Worm (Caenorhabditis elegans) whole organism, late embryonic: ENCODE results near the gene T25B9.2.
A peak's percentile ranks its signal among the peaks of the same experiment; 100 is the strongest.

Experiments
- C08G9.2 ChIP-seq: sonication (generic microtip); optimal IDR thresholded peaks from 2 replicates; lab custom pipeline; 2016; ENCODE audit warnings: mild to moderate bottlenecking, missing genetic modification characterization, moderate library complexity, missing compliant biosample characterization
- C38D4.7 ChIP-seq: fragments of 200-800 bp; sonication (Bioruptor generic); optimal IDR thresholded peaks from 2 replicates; lab custom pipeline; 2018; ENCODE audit warnings: mild to moderate bottlenecking, missing genetic modification characterization, moderate library complexity, missing compliant biosample characterization
- K02D7.2 ChIP-seq: sonication (generic microtip); optimal IDR thresholded peaks from 2 replicates; lab custom pipeline; 2017; ENCODE audit warnings: mild to moderate bottlenecking, missing genetic modification characterization, missing compliant biosample characterization
- T23F11.4 ChIP-seq: fragments of 200-800 bp; sonication (Bioruptor generic); optimal IDR thresholded peaks from 2 replicates; lab custom pipeline; 2018; ENCODE audit warnings: mild to moderate bottlenecking, missing genetic modification characterization, missing compliant biosample characterization
- ahr-1 ChIP-seq: sonication (generic microtip); optimal IDR thresholded peaks from 2 replicates; lab custom pipeline; 2016; ENCODE audit warnings: missing genetic modification characterization, missing compliant biosample characterization
- ceh-18 ChIP-seq: sonication (generic microtip); optimal IDR thresholded peaks from 2 replicates; lab custom pipeline; 2016; ENCODE audit warnings: missing genetic modification characterization, missing compliant biosample characterization
- ceh-19 ChIP-seq: fragments of 200-800 bp; sonication (Bioruptor generic); optimal IDR thresholded peaks from 2 replicates; lab custom pipeline; 2018; ENCODE audit warnings: mild to moderate bottlenecking, missing genetic modification characterization, missing compliant biosample characterization
- ceh-22 ChIP-seq: sonication (generic microtip); optimal IDR thresholded peaks from 2 replicates; lab custom pipeline; 2017; ENCODE audit warnings: missing biosample characterization, missing genetic modification characterization
- ceh-45 ChIP-seq: fragments of 200-800 bp; sonication (Bioruptor generic); IDR thresholded peaks from 2 replicates; pipeline ENCODE4 v1.3.6; 2022; ENCODE audit warnings: missing genetic modification reagents, missing genetic modification characterization, missing compliant biosample characterization
- ceh-48 ChIP-seq: sonication (generic microtip); optimal IDR thresholded peaks from 2 replicates; lab custom pipeline; 2016; ENCODE audit warnings: missing genetic modification characterization, inconsistent platforms, missing compliant biosample characterization
- ceh-6 ChIP-seq: fragments of 200-800 bp; sonication (Bioruptor generic); optimal IDR thresholded peaks from 2 replicates; lab custom pipeline; 2018; ENCODE audit warnings: mild to moderate bottlenecking, missing genetic modification characterization, missing compliant biosample characterization
- ceh-9 ChIP-seq: sonication (generic microtip); optimal IDR thresholded peaks from 2 replicates; lab custom pipeline; 2016; ENCODE audit warnings: mild to moderate bottlenecking, missing genetic modification characterization, inconsistent platforms, missing compliant biosample characterization
- dmd-4 ChIP-seq: sonication (generic microtip); optimal IDR thresholded peaks from 2 replicates; lab custom pipeline; 2016; ENCODE audit warnings: borderline replicate concordance, missing genetic modification characterization, missing compliant biosample characterization
- dve-1 ChIP-seq: sonication (generic microtip); optimal IDR thresholded peaks from 2 replicates; lab custom pipeline; 2017; ENCODE audit warnings: antibody characterized with exemption, mild to moderate bottlenecking, missing genetic modification characterization, missing compliant biosample characterization
- elt-2 ChIP-seq: sonication (generic microtip); optimal IDR thresholded peaks from 2 replicates; lab custom pipeline; 2016; ENCODE audit warnings: missing genetic modification reagents, missing genetic modification characterization, missing compliant biosample characterization
- ets-4 ChIP-seq: sonication (generic microtip); optimal IDR thresholded peaks from 2 replicates; lab custom pipeline; 2016; ENCODE audit warnings: missing genetic modification characterization, missing compliant biosample characterization
- gmeb-2 ChIP-seq: sonication (generic microtip); optimal IDR thresholded peaks from 2 replicates; lab custom pipeline; 2016; ENCODE audit warnings: missing genetic modification characterization, inconsistent platforms, missing compliant biosample characterization
- hlh-15 ChIP-seq: sonication (generic microtip); optimal IDR thresholded peaks from 2 replicates; lab custom pipeline; 2016; ENCODE audit warnings: missing genetic modification characterization, missing compliant biosample characterization
- hlh-6 ChIP-seq: sonication (generic microtip); optimal IDR thresholded peaks from 2 replicates; lab custom pipeline; 2016; ENCODE audit warnings: missing genotype, missing genetic modification characterization, missing compliant biosample characterization
- hlh-8 ChIP-seq: sonication (generic microtip); optimal IDR thresholded peaks from 2 replicates; lab custom pipeline; 2016; ENCODE audit warnings: missing genotype, missing genetic modification characterization, missing compliant biosample characterization
- lim-6 ChIP-seq: sonication (generic microtip); optimal IDR thresholded peaks from 2 replicates; lab custom pipeline; 2016; ENCODE audit warnings: missing genetic modification characterization, missing compliant biosample characterization
- mec-3 ChIP-seq: sonication (generic microtip); optimal IDR thresholded peaks from 2 replicates; lab custom pipeline; 2016; ENCODE audit warnings: borderline replicate concordance, missing genetic modification characterization, missing compliant biosample characterization
- nfya-1 ChIP-seq: sonication (generic microtip); optimal IDR thresholded peaks from 2 replicates; lab custom pipeline; 2017; ENCODE audit warnings: missing genetic modification characterization, mild to moderate bottlenecking, missing compliant biosample characterization, antibody characterized with exemption, moderate library complexity
- npax-4 ChIP-seq: sonication (generic microtip); optimal IDR thresholded peaks from 2 replicates; lab custom pipeline; 2016; ENCODE audit warnings: missing genetic modification characterization, missing compliant biosample characterization
- pat-9 ChIP-seq: fragments of 200-800 bp; sonication (Bioruptor generic); optimal IDR thresholded peaks from 2 replicates; lab custom pipeline; 2018; ENCODE audit warnings: mild to moderate bottlenecking, missing genetic modification characterization, moderate library complexity, missing compliant biosample characterization
- pax-1 ChIP-seq: fragments of 150-350 bp; optimal IDR thresholded peaks from 2 replicates; lab custom pipeline; 2014; ENCODE audit warnings: missing biosample characterization, missing genetic modification characterization
- pha-4 ChIP-seq: fragments of 150-350 bp; optimal IDR thresholded peaks from 2 replicates; lab custom pipeline; 2018; ENCODE audit warnings: missing biosample characterization, missing genetic modification reagents, missing genetic modification characterization
- pros-1 ChIP-seq: fragments of 150-350 bp; optimal IDR thresholded peaks from 2 replicates; lab custom pipeline; 2014; ENCODE audit warnings: missing biosample characterization, missing genetic modification reagents, missing genetic modification characterization
- sdc-2 ChIP-seq: sonication (generic microtip); optimal IDR thresholded peaks from 2 replicates; lab custom pipeline; 2016; ENCODE audit warnings: missing genotype, missing genetic modification characterization, missing compliant biosample characterization
- sox-2 ChIP-seq: fragments of 200-800 bp; sonication (Bioruptor generic); IDR thresholded peaks from 2 replicates; pipeline ENCODE4 v1.3.6; 2022; ENCODE audit warnings: missing genetic modification reagents, missing genetic modification characterization, missing compliant biosample characterization
- syd-9 ChIP-seq: sonication (generic microtip); optimal IDR thresholded peaks from 2 replicates; lab custom pipeline; 2016; ENCODE audit warnings: mild to moderate bottlenecking, missing genetic modification characterization, moderate library complexity, missing compliant biosample characterization
- ttx-3 ChIP-seq: sonication (generic microtip); optimal IDR thresholded peaks from 2 replicates; lab custom pipeline; 2016; ENCODE audit warnings: missing genetic modification reagents, missing genetic modification characterization, missing compliant biosample characterization
- unc-42 ChIP-seq: sonication (generic microtip); optimal IDR thresholded peaks from 2 replicates; lab custom pipeline; 2016; ENCODE audit warnings: missing genotype, missing genetic modification characterization, missing compliant biosample characterization
- zip-5 ChIP-seq: sonication (generic microtip); optimal IDR thresholded peaks from 2 replicates; lab custom pipeline; 2016; ENCODE audit warnings: missing genetic modification characterization, missing compliant biosample characterization

The T25B9.2 gene

DNA sequence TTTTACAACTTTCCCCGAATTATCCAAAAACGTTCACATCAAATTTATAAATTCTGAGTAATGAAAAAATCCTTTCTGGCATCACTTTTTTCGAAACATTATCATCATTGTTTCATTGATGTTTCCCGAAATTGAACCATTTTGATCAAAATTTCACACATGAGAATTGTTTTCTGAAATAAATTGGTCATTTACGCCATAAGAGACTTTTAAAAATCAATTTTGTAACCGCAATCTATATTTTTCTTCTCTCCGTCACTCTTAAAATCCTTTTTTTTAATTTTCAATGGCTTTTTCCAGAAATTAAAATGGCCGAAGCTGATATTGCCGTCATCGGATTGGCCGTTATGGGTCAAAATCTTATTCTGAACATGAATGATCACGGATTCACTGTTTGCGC, 17.7 kb upstream of the T25B9.2 start, which contains the start of gene T25B9.9:
Gene T25B9.9, plus strand, starts transcription at position 301 of the 400 bp plus-strand sequence.
- TF ChIP-seq syd-9 (tag; lab: Kevin White, UChicago) (no peak), pat-9 (no peak), T23F11.4 (no peak), gmeb-2 (tag; lab: Kevin White, UChicago) (no peak), C08G9.2 (tag; lab: Kevin White, UChicago) (no peak), nfya-1 (tag; lab: Kevin White, UChicago) (no peak), ttx-3 (tag; lab: Kevin White, UChicago) (no peak), pha-4 (tag; lab: Kevin White, UChicago) (no peak), mec-3 (tag; lab: Kevin White, UChicago) (no peak), ceh-9 (no peak), pax-1 (no peak)

- TF ChIP-seq sox-2 (GFP tag; lab: Robert Waterston, UW) (no peak), gmeb-2 (tag; lab: Kevin White, UChicago) (no peak), unc-42 (peak; percentile 33)
Measured at ce11 chrIV:10768146-10768636, 16.6 kb upstream of the T25B9.2 start, which contains the start of gene T25B9.8. T25B9.8 (minus strand) TSS chrIV:10768196.

DNA sequence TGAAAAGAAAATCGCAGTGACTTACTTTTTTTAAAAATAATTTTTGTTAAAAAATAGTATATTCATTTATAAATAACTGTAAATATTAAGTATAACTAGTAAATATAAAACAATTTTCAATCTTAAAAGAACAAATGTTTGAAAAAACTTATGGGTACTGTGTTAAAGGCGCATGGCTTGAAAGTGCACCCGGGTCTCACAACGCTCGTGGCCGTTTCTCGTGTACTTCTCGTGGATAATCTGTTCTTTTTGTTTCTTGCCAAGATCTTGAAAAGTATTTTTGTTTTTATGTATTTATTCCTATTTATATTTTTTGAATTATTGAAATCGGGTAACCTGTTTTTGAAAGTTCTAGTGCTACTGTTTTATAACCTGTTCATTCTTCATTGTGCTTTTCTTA, 14.4 kb upstream of the T25B9.2 start:
- TF ChIP-seq T23F11.4 = no peak
- TF ChIP-seq hlh-15 (tag; lab: Kevin White, UChicago) = no peak
- TF ChIP-seq hlh-6 = no peak
- TF ChIP-seq ceh-48 = no peak
- TF ChIP-seq lim-6 (tag; lab: Kevin White, UChicago) = no peak
- TF ChIP-seq ttx-3 (tag; lab: Kevin White, UChicago) = no peak
- no peak for TF ChIP-seq hlh-8 (tag; lab: Kevin White, UChicago)
- no peak for TF ChIP-seq ets-4 (tag; lab: Kevin White, UChicago)
- TF ChIP-seq syd-9 (tag; lab: Kevin White, UChicago) = no peak
- TF ChIP-seq elt-2 (tag; lab: Kevin White, UChicago) = no peak
- no peak for TF ChIP-seq zip-5
- TF ChIP-seq ahr-1 (tag; lab: Kevin White, UChicago) = no peak
- no peak for TF ChIP-seq pax-1
- TF ChIP-seq sdc-2 = no peak
- no peak for TF ChIP-seq pros-1 (tag; lab: Kevin White, UChicago)
- TF ChIP-seq ceh-6 (GFP tag; lab: Kevin White, UChicago) = no peak

- TF ChIP-seq npax-4 (tag; lab: Kevin White, UChicago) (no peak), ceh-19 (GFP tag; lab: Kevin White, UChicago) (no peak), nfya-1 (tag; lab: Kevin White, UChicago) (no peak), dve-1 (tag; lab: Kevin White, UChicago) (no peak), pros-1 (tag; lab: Kevin White, UChicago) (no peak), dmd-4 (tag; lab: Kevin White, UChicago) (no peak), mec-3 (tag; lab: Kevin White, UChicago) (no peak)
Measured at ce11 chrIV:10765053-10765452, 13.4 kb upstream of the T25B9.2 start, which contains the start of gene T25B9.12. T25B9.12 (plus strand) TSS chrIV:10765353.

DNA sequence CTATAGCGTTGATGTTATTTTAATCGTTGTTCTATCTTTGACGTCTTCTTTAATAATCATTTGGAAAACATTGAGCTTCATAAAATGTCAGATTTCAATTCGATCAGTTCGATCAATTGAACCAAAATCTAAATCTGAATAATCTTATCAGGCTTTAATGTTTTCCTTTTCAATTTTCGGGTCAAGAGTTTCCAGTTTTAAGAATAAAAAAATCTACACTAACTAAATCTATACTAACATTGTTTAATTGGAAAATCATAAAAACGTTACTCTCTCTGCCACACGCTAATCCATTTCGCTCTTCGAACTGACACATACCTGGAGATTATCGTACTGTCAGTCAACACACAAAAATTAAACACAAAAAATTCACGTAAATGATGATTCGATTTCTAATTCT, 12.6 kb upstream of the T25B9.2 start, which contains the start of gene T25B9.11:
Gene T25B9.11, plus strand, starts transcription at position 301 of the 400 bp plus-strand sequence.
- no peak for TF ChIP-seq ets-4 (tag; lab: Kevin White, UChicago)
- no peak for TF ChIP-seq unc-42
- TF ChIP-seq ceh-22 (tag; lab: Kevin White, UChicago) = no peak
- TF ChIP-seq ceh-18 (tag; lab: Kevin White, UChicago) = no peak
- no peak for TF ChIP-seq ceh-45 (GFP tag; lab: Robert Waterston, UW)
- no peak for TF ChIP-seq sox-2 (GFP tag; lab: Robert Waterston, UW)
- TF ChIP-seq ceh-9 = no peak
- no peak for TF ChIP-seq pros-1 (tag; lab: Kevin White, UChicago)
- TF ChIP-seq gmeb-2 (tag; lab: Kevin White, UChicago) = no peak
- no peak for TF ChIP-seq pha-4 (tag; lab: Kevin White, UChicago)
- TF ChIP-seq K02D7.2 = no peak
- no peak for TF ChIP-seq ceh-6 (GFP tag; lab: Kevin White, UChicago)
- no peak for TF ChIP-seq C38D4.7 (GFP tag; lab: Kevin White, UChicago)
